Fruit fly (Drosophila melanogaster): ENCODE results near the gene CG42375.

DNA sequence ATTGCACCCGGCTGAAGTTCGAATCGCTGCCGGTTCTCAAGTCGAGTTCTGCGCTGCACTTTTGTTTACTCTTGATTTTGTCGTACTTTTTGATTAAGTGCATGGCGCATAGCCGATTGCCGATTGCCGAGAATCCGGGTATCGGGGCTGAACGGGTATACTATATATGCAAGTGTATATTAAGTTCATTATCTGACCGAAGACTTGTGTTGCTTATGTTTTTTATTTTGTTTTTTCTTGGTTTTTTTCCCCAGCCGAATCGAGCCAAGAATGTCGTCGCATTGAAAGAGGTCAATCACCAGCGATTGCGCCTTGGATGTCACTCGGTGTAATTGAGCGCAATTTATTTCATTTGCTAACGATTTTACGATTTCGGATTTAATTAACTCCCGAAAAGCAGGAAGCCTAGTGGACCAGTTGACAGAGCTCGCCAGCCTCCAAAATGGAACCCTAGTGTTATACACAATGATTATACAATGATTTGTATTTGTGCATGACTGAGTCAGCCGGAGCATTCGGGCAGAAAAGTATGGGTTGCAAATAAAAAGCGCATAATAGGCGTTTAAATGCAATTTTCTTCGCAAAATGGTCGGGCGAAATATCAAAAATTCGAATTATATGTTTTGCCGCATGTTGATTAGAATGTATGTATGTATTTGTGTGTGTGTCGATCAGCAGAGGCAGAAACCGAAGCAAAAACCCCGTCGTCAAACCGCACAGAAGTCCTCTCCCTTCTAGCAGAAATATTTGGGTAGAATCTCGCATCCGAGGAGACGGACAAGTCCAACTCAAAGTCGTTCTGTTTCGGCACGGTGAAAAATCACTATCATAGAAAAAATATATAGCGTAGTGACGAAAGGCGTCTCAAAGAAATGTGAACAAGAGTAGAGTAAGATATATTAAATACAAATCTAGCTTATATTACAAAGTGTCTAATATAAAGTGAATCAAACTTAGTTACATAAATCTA is 48.8 kb downstream of the CG42375 start, which contains the start of gene Mst87F:
- no peak for TF ChIP-seq lola (GFP tag; optimal IDR thresholded peaks at IDR 0.05)
- no peak for TF ChIP-seq Abd-B (GFP tag; optimal IDR thresholded peaks at IDR 0.05)

All from whole organism, wandering third instar larva.